Worm (Caenorhabditis elegans): ENCODE results near the gene F11C7.6.

- no peak for TF ChIP-seq ama-1 (optimal IDR thresholded peaks at IDR 0.05)
- TF ChIP-seq unc-42 (tag; optimal IDR thresholded peaks at IDR 0.05), result no peak
- no peak for TF ChIP-seq sox-2 (GFP tag; IDR thresholded peaks at IDR 0.05)
- TF ChIP-seq nhr-11 (tag; optimal IDR thresholded peaks at IDR 0.05), result no peak
- no peak for TF ChIP-seq mec-3 (tag; optimal IDR thresholded peaks at IDR 0.05; ENCODE audit: borderline replicate concordance)
- TF ChIP-seq ceh-9 (tag; optimal IDR thresholded peaks at IDR 0.05), result no peak
- TF ChIP-seq lin-11 (tag; optimal IDR thresholded peaks at IDR 0.05), result no peak
- no peak for TF ChIP-seq lim-6 (tag; optimal IDR thresholded peaks at IDR 0.05)
- no peak for TF ChIP-seq ceh-6 (GFP tag; optimal IDR thresholded peaks at IDR 0.05)
- no peak for TF ChIP-seq unc-55 (GFP tag; optimal IDR thresholded peaks at IDR 0.05)
Observed at ce11 chrX:17378996-17379395, 22.4 kb upstream of the F11C7.6 start.
